Worm (Caenorhabditis elegans) whole organism, early embryonic: ENCODE results near the gene cox-14.

Source experiments
- aly-1 ChIP-seq: sonication (generic microtip); optimal IDR thresholded peaks from 2 replicates; lab custom pipeline; 2016; ENCODE audit warnings: missing genetic modification characterization, missing compliant biosample characterization
- ama-1 ChIP-seq: fragments of 150-350 bp; optimal IDR thresholded peaks from 2 replicates; lab custom pipeline; 2014
- flt-1 ChIP-seq: fragments of 200-800 bp; sonication (Bioruptor generic); IDR thresholded peaks from 2 replicates; pipeline ENCODE4 v1.3.6; 2022; ENCODE audit warnings: missing genetic modification characterization, missing compliant biosample characterization
- hmbx-1 ChIP-seq: sonication (generic microtip); optimal IDR thresholded peaks from 2 replicates; lab custom pipeline; 2016; ENCODE audit warnings: mild to moderate bottlenecking, missing genetic modification characterization, missing compliant biosample characterization
- sea-1 ChIP-seq: fragments of 200-800 bp; sonication (Bioruptor generic); conservative IDR thresholded peaks from 2 replicates; pipeline ENCODE4 v1.3.6; 2022; ENCODE audit warnings: missing genetic modification characterization, missing compliant biosample characterization

Gene cox-14

DNA sequence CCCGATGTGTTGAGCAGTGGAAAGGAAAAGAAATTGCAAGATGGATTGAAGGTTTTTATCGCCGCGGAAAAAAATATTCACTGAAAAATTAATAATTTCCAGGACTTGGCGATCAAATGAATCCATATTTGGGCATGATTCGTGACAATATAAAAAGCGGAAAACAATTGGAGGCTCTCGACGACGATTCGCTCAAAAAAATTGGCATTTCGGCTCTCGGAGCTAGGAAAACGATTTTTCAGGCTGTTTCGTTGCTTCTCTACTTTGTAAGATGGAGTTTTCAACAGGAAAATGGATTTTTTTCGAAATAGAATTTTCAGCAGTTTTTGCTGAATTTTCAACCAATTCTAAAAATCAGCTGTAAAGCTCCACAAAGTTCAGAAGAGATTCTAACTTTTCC, 53.1 kb downstream of the cox-14 start:
- TF ChIP-seq ama-1 (lab: Kevin White, UChicago) (no peak), hmbx-1 (tag; lab: Kevin White, UChicago) (no peak), sea-1 (GFP tag; lab: Robert Waterston, UW) (no peak), flt-1 (GFP tag; lab: Robert Waterston, UW) (no peak), aly-1 (tag; lab: Kevin White, UChicago) (no peak)
